Worm (Caenorhabditis elegans) whole organism, early embryonic: ENCODE data around the gene fbxa-66.

Source experiments
- ama-1 ChIP-seq: fragments of 150-350 bp; optimal IDR thresholded peaks from 2 replicates; lab custom pipeline; 2014
- ceh-13 ChIP-seq: fragments of 200-800 bp; sonication (Bioruptor generic); optimal IDR thresholded peaks from 2 replicates; lab custom pipeline; 2018; ENCODE audit warnings: mild to moderate bottlenecking, missing genetic modification characterization, missing compliant biosample characterization
- flt-1 ChIP-seq: fragments of 200-800 bp; sonication (Bioruptor generic); IDR thresholded peaks from 2 replicates; pipeline ENCODE4 v1.3.6; 2022; ENCODE audit warnings: missing genetic modification characterization, missing compliant biosample characterization
- pes-1 ChIP-seq: fragments of 200-800 bp; sonication (Bioruptor generic); IDR thresholded peaks from 2 replicates; pipeline ENCODE4 v1.3.6; 2022; ENCODE audit warnings: missing genetic modification reagents, missing genetic modification characterization, missing compliant biosample characterization
- sea-1 ChIP-seq: fragments of 200-800 bp; sonication (Bioruptor generic); conservative IDR thresholded peaks from 2 replicates; pipeline ENCODE4 v1.3.6; 2022; ENCODE audit warnings: missing genetic modification characterization, missing compliant biosample characterization

DNA sequence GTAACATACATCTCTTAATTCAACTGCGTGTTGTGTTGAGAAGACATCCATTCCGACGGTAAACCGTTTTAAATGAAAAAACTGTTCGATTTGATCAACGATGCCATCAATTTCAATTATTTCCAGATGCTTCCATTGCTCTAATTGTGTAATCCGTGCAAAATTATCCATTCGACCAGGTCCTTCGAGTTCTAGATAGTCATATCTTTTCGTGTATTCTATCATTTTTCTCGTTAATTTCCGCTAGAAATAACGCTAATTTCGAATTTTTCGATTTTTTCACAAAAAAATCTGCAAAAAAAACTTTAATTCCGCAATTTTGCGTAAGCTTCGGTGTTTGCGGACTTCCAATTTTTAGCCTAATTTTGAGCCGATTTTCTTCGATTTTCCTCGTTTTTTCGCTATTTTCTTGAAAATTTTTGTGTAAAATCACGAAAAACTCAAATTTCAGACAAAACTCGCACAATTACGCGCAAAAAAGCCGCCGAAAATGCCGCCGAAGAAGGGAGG lies at the start of gene fbxa-66, which contains the start of gene iffb-1:
- no peak for TF ChIP-seq pes-1
- no peak for TF ChIP-seq ama-1 (lab: Kevin White, UChicago)
- TF ChIP-seq flt-1 = no peak
- TF ChIP-seq sea-1 (GFP tag; lab: Robert Waterston, UW) = no peak
- TF ChIP-seq ceh-13 (GFP tag; lab: Kevin White, UChicago) = no peak
